Fruit fly (Drosophila melanogaster): ENCODE measurements around the gene CG10340.

- no peak for TF ChIP-seq CG8478 (optimal IDR thresholded peaks at IDR 0.05)
- TF ChIP-seq usp (GFP tag; optimal IDR thresholded peaks at IDR 0.05) = no peak
Measured at dm6 chr3R:16573483-16574145, 40.6 kb downstream of the CG10340 start, which contains the start of gene CG14903.
